Fruit fly (Drosophila melanogaster): ENCODE measurements around the gene CG18179.

dm6 chr3L:9629093-9629492 is 10.0 kb upstream of the CG18179 start, which contains the start of gene Or67b:
- TF ChIP-seq CTCF (optimal IDR thresholded peaks at IDR 0.05) (no peak), CG8478 (optimal IDR thresholded peaks at IDR 0.05) (no peak)

All from S2 (cell line).